Worm (Caenorhabditis elegans) whole organism, L4 larva: ENCODE measurements around the gene clec-64.

Experiments used
- F10B5.3 ChIP-seq: sonication (generic microtip); optimal IDR thresholded peaks from 2 replicates; lab custom pipeline; 2016; ENCODE audit warnings: mild to moderate bottlenecking, missing genetic modification characterization, missing compliant biosample characterization
- Y105C5A.15 ChIP-seq: fragments of 200-800 bp; sonication (Bioruptor generic); IDR thresholded peaks from 2 replicates; pipeline ENCODE4 v1.3.6; 2022; ENCODE audit warnings: missing genetic modification characterization, missing compliant biosample characterization
- Y48G9A.11 ChIP-seq: fragments of 200-800 bp; sonication (Bioruptor generic); IDR thresholded peaks from 2 replicates; pipeline ENCODE4 v1.3.6; 2022; ENCODE audit warnings: missing genetic modification reagents, missing genetic modification characterization, missing compliant biosample characterization
- ZK337.2 ChIP-seq: fragments of 200-800 bp; sonication (Bioruptor generic); IDR thresholded peaks from 2 replicates; pipeline ENCODE4 v1.3.6; 2022; ENCODE audit warnings: missing genetic modification reagents, missing genetic modification characterization, missing compliant biosample characterization
- aha-1 ChIP-seq: fragments of 150-350 bp; peaks from one replicate; lab custom pipeline; 2014; ENCODE audit warnings: missing biosample characterization, missing genetic modification characterization
- ama-1 ChIP-seq: fragments of 150-350 bp; optimal IDR thresholded peaks from 2 replicates; lab custom pipeline; 2014; ENCODE audit warnings: inconsistent platforms, mixed read lengths
- arid-1 ChIP-seq: fragments of 200-800 bp; sonication (Bioruptor generic); conservative IDR thresholded peaks from 2 replicates; pipeline ENCODE4 v1.3.6; 2022; ENCODE audit warnings: missing genetic modification reagents, missing genetic modification characterization, missing compliant biosample characterization
- ceh-44 ChIP-seq: fragments of 200-800 bp; sonication (Bioruptor generic); IDR thresholded peaks from 2 replicates; pipeline ENCODE4 v1.3.6; 2022; ENCODE audit warnings: missing genetic modification reagents, missing genetic modification characterization, missing compliant biosample characterization
- ces-1 ChIP-seq: fragments of 150-350 bp; sonication (generic microtip); optimal IDR thresholded peaks from 4 replicates; lab custom pipeline; 2014; ENCODE audit warnings: missing biosample characterization, missing genetic modification reagents, missing genetic modification characterization
- ctbp-1 ChIP-seq: fragments of 200-800 bp; sonication (Bioruptor generic); IDR thresholded peaks from 2 replicates; pipeline ENCODE4 v1.3.6; 2022; ENCODE audit warnings: missing genetic modification reagents, missing genetic modification characterization, missing compliant biosample characterization
- daf-16 ChIP-seq, 3 experiments: sonication (generic microtip); optimal IDR thresholded peaks; 2 replicates each; lab custom pipeline; 2016 to 2017; ENCODE audit warnings: missing genetic modification characterization in 3 of 3, missing genetic modification reagents in 3 of 3, mild to moderate bottlenecking in 2 of 3, missing compliant biosample characterization in 2 of 3, missing biosample characterization in 1 of 3, moderate library complexity in 1 of 3
- daf-19 ChIP-seq: fragments of 200-800 bp; sonication (Bioruptor generic); conservative IDR thresholded peaks from 2 replicates; pipeline ENCODE4 v1.3.6; 2022; ENCODE audit warnings: missing genetic modification characterization, missing compliant biosample characterization
- dmd-6 ChIP-seq: fragments of 200-800 bp; sonication (Bioruptor generic); IDR thresholded peaks from 2 replicates; pipeline ENCODE4 v1.3.6; 2022; ENCODE audit warnings: missing genetic modification reagents, missing genetic modification characterization, missing compliant biosample characterization
- dmd-8 ChIP-seq: fragments of 200-800 bp; sonication (Bioruptor generic); IDR thresholded peaks from 2 replicates; pipeline ENCODE4 v1.3.6; 2022; ENCODE audit warnings: missing genetic modification characterization, missing compliant biosample characterization
- dmd-9 ChIP-seq: fragments of 200-800 bp; sonication (Bioruptor generic); IDR thresholded peaks from 2 replicates; pipeline ENCODE4 v1.3.6; 2022; ENCODE audit warnings: missing genetic modification reagents, missing genetic modification characterization, missing compliant biosample characterization
- dpl-1 ChIP-seq: fragments of 150-350 bp; optimal IDR thresholded peaks from 2 replicates; lab custom pipeline; 2014; ENCODE audit warnings: missing biosample characterization, missing genetic modification reagents, missing genetic modification characterization
- duxl-1 ChIP-seq: sonication (generic microtip); optimal IDR thresholded peaks from 2 replicates; lab custom pipeline; 2016; ENCODE audit warnings: mild to moderate bottlenecking, missing genetic modification characterization, moderate library complexity, missing compliant biosample characterization; ENCODE audit not compliant: poor library complexity
- dve-1 ChIP-seq: sonication (generic microtip); optimal IDR thresholded peaks from 2 replicates; lab custom pipeline; 2017; ENCODE audit warnings: antibody characterized with exemption, mild to moderate bottlenecking, missing genetic modification characterization, missing compliant biosample characterization; ENCODE audit not compliant: insufficient read depth
- egl-43 ChIP-seq: fragments of 200-800 bp; sonication (Bioruptor generic); IDR thresholded peaks from 2 replicates; pipeline ENCODE4 v1.3.6; 2022; ENCODE audit warnings: missing genetic modification reagents, missing genetic modification characterization, missing compliant biosample characterization
- fos-1 ChIP-seq: fragments of 150-350 bp; optimal IDR thresholded peaks from 2 replicates; lab custom pipeline; 2014; ENCODE audit warnings: missing biosample characterization, missing genetic modification characterization
- hif-1 ChIP-seq, 2 experiments: sonication (generic microtip); optimal IDR thresholded peaks; 2 replicates each; lab custom pipeline; 2016 to 2017; ENCODE audit warnings: missing compliant biosample characterization in 2 of 2, missing genetic modification characterization in 2 of 2, missing genetic modification reagents in 2 of 2, missing genotype in 2 of 2, mild to moderate bottlenecking in 1 of 2
- lim-7 ChIP-seq: fragments of 200-800 bp; sonication (Bioruptor generic); IDR thresholded peaks from 2 replicates; pipeline ENCODE4 v1.3.6; 2022; ENCODE audit warnings: missing genetic modification characterization, missing compliant biosample characterization
- lin-1 ChIP-seq: fragments of 200-800 bp; sonication (Bioruptor generic); IDR thresholded peaks from 2 replicates; pipeline ENCODE4 v1.3.6; 2022; ENCODE audit warnings: missing genetic modification reagents, missing genetic modification characterization, missing compliant biosample characterization
- lin-13 ChIP-seq: fragments of 150-350 bp; optimal IDR thresholded peaks from 2 replicates; lab custom pipeline; 2014; ENCODE audit warnings: missing biosample characterization, missing genetic modification reagents, missing genetic modification characterization
- lin-15B ChIP-seq: fragments of 150-350 bp; sonication (generic microtip); optimal IDR thresholded peaks from 3 replicates; lab custom pipeline; 2014; ENCODE audit warnings: missing biosample characterization, missing genetic modification characterization
- lin-39 ChIP-seq: fragments of 150-350 bp; optimal IDR thresholded peaks from 2 replicates; lab custom pipeline; 2014; ENCODE audit warnings: missing biosample characterization, missing genetic modification reagents, missing genetic modification characterization
- lir-3 ChIP-seq: sonication (generic microtip); optimal IDR thresholded peaks from 2 replicates; lab custom pipeline; 2016; ENCODE audit warnings: mild to moderate bottlenecking, missing genetic modification characterization, missing compliant biosample characterization
- lsy-2 ChIP-seq, 2 experiments: fragments of 150-350 bp in 1 of 2; sonication (generic microtip) in 1 of 2; optimal IDR thresholded peaks; 2 replicates each; lab custom pipeline; 2014 to 2017; ENCODE audit warnings: missing biosample characterization in 2 of 2, missing genetic modification characterization in 2 of 2
- madf-5 ChIP-seq, 2 experiments: fragments of 200-800 bp; sonication (Bioruptor generic); IDR thresholded peaks; 2 replicates each; pipeline ENCODE4 v1.3.6; 2022; ENCODE audit warnings: missing compliant biosample characterization in 2 of 2, missing genetic modification characterization in 2 of 2
- mes-2 ChIP-seq: sonication (generic microtip); optimal IDR thresholded peaks from 2 replicates; lab custom pipeline; 2016; ENCODE audit warnings: missing genotype, mild to moderate bottlenecking, missing genetic modification characterization, missing compliant biosample characterization; ENCODE audit not compliant: poor library complexity, severe bottlenecking
- mxl-2 ChIP-seq: fragments of 200-800 bp; sonication (Bioruptor generic); conservative IDR thresholded peaks from 2 replicates; pipeline ENCODE4 v1.3.6; 2022; ENCODE audit warnings: missing genetic modification reagents, missing genetic modification characterization, missing compliant biosample characterization
- mxl-3 ChIP-seq: fragments of 200-800 bp; sonication (Bioruptor generic); optimal IDR thresholded peaks from 2 replicates; lab custom pipeline; 2018; ENCODE audit warnings: mild to moderate bottlenecking, missing genetic modification characterization, missing compliant biosample characterization
- nhr-11 ChIP-seq: fragments of 150-350 bp; optimal IDR thresholded peaks from 2 replicates; lab custom pipeline; 2014; ENCODE audit warnings: missing biosample characterization, missing genetic modification characterization
- nhr-111 ChIP-seq: fragments of 200-800 bp; sonication (Bioruptor generic); optimal IDR thresholded peaks from 2 replicates; lab custom pipeline; 2018; ENCODE audit warnings: mild to moderate bottlenecking, missing genetic modification characterization, missing compliant biosample characterization
- nhr-237 ChIP-seq: sonication (generic microtip); optimal IDR thresholded peaks from 2 replicates; lab custom pipeline; 2017; ENCODE audit warnings: missing biosample characterization, missing genetic modification characterization
- nhr-6 ChIP-seq: fragments of 150-350 bp; optimal IDR thresholded peaks from 2 replicates; lab custom pipeline; 2014; ENCODE audit warnings: missing biosample characterization, missing genetic modification characterization
- pqm-1 ChIP-seq: sonication (generic microtip); optimal IDR thresholded peaks from 2 replicates; lab custom pipeline; 2017; ENCODE audit warnings: missing biosample characterization, missing genetic modification characterization
- saeg-2 ChIP-seq: fragments of 200-800 bp; sonication (Bioruptor generic); IDR thresholded peaks from 2 replicates; pipeline ENCODE4 v1.3.6; 2022; ENCODE audit warnings: missing genetic modification reagents, missing genetic modification characterization, missing compliant biosample characterization
- skn-1 ChIP-seq: fragments of 150-350 bp; optimal IDR thresholded peaks from 2 replicates; lab custom pipeline; 2014; ENCODE audit warnings: missing biosample characterization, missing genetic modification characterization
- unc-62 ChIP-seq, 3 experiments: fragments of 150-350 bp in 1 of 3; sonication (generic microtip); optimal IDR thresholded peaks in 2 of 3; peaks in 1 of 3; 1 replicate in 1 of 3; 2 replicates in 2 of 3; lab custom pipeline; 2014 to 2017; ENCODE audit warnings: missing biosample characterization in 3 of 3, missing genetic modification characterization in 3 of 3, missing genetic modification reagents in 3 of 3, missing genotype in 1 of 3
- zfp-3 ChIP-seq: fragments of 200-800 bp; sonication (Bioruptor generic); conservative IDR thresholded peaks from 2 replicates; pipeline ENCODE4 v1.3.6; 2022; ENCODE audit warnings: missing genetic modification reagents, missing genetic modification characterization, missing compliant biosample characterization
- zip-11 ChIP-seq: fragments of 200-800 bp; sonication (Bioruptor generic); IDR thresholded peaks from 2 replicates; pipeline ENCODE4 v1.3.6; 2022; ENCODE audit warnings: missing genetic modification characterization, missing compliant biosample characterization
- zip-2 ChIP-seq: fragments of 150-350 bp; optimal IDR thresholded peaks from 2 replicates; lab custom pipeline; 2014; ENCODE audit warnings: missing biosample characterization, missing genetic modification characterization
- ztf-7 ChIP-seq: fragments of 150-350 bp; optimal IDR thresholded peaks from 2 replicates; lab custom pipeline; 2014; ENCODE audit warnings: missing biosample characterization, missing genetic modification characterization

clec-64 gene

DNA sequence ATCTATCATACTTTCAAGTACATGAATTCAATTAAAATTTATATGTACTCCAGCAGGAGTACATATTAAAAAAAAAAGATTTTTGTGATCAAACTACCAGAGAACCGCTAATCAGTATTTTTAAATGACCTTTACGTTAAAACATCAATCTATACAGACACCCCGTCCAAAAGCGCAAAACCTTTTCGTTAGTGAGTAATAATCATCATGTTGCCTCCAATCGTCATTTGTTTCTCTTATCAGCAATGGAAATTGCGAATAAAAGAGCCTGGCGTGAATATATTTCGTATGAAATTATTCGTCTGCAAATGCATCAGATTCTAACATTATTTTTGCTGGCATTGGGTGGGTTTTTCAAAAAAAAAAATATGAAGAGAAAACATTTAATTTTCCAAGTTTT is 6.1 kb downstream of the clec-64 start, which contains the start of gene clec-66:
Gene clec-66, plus strand, starts transcription at position 225 of the 400 bp plus-strand sequence.
- TF ChIP-seq duxl-1 (tag; lab: Kevin White, UChicago) (no peak), pqm-1 (tag; lab: Kevin White, UChicago) (peak; percentile 67), hif-1 (tag; optimal IDR thresholded peaks at IDR 0.05; lab: Kevin White, UChicago) (no peak), ama-1 (no peak), nhr-6 (tag; lab: Kevin White, UChicago) (peak; percentile 30), dmd-6 (GFP tag; lab: Robert Waterston, UW) (peak; percentile 47; the same call in 1 of the 2 replicates), nhr-111 (GFP tag; lab: Kevin White, UChicago) (no peak)

DNA sequence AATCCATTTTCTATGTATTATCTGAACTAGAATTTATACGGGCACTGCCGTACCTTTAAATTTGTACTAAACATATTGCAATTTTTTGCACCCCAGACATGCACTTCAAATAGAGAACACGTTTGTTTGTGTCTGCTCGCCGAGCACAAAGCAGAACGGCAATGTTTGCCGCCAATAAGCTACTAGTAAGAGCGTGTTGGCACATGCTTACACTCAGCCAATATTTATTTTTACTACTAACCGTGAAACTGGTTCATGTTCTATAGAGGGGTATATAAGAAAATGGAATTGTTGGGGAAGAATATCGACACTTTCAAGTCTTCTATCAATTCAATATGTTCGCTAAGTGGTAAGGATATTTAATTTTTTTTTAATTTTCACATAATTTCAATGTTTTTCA is 9.0 kb downstream of the clec-64 start, which contains the start of gene nspb-11:
Gene nspb-11, plus strand, starts transcription at position 301 of the 400 bp plus-strand sequence.
- peak in 1 of 2 experiments; percentile 13 for TF ChIP-seq unc-62 (GFP tag; optimal IDR thresholded peaks at IDR 0.05 in 1 of 2; lab: Kevin White, UChicago)
- no peak for TF ChIP-seq unc-62 (tag; optimal IDR thresholded peaks at IDR 0.05; lab: Kevin White, UChicago)
- TF ChIP-seq dmd-9, result no peak
- no peak for TF ChIP-seq lin-1
- TF ChIP-seq lin-13 (GFP tag; lab: Kevin White, UChicago), result no peak

DNA sequence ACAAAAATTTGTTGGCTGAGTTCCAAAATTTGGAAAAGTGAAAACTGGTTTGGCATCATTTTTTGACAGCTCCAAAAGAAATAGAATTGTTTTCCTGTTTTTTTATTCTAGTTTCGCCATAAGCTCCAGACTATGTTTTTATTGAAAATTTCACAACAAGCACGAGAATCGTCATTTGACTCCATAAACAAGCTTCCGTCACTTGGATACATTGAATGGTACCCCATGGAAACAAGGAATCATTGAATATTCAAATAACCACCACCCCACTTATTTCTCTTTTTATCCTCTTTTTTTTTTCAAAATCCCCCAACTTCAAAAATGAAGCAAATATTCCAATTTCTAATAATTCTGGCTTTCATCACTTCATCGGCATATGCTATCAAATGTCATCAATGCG is 10.7 kb downstream of the clec-64 start, which contains the start of gene ddn-2:
Gene ddn-2, plus strand, starts transcription at position 301 of the 400 bp plus-strand sequence.
- TF ChIP-seq Y105C5A.15 (GFP tag; lab: Robert Waterston, UW) (no peak), lin-39 (tag; lab: Kevin White, UChicago) (no peak), fos-1 (no peak), saeg-2 (GFP tag; lab: Robert Waterston, UW) (no peak), duxl-1 (tag; lab: Kevin White, UChicago) (no peak), zip-11 (GFP tag; lab: Robert Waterston, UW) (no peak), nhr-237 (no peak), mxl-2 (GFP tag; lab: Robert Waterston, UW) (no peak), ztf-7 (tag; lab: Kevin White, UChicago) (no peak), lin-15B (no peak), mxl-3 (no peak), dmd-6 (GFP tag; lab: Robert Waterston, UW) (no peak), daf-19 (GFP tag; lab: Robert Waterston, UW) (no peak), dmd-8 (GFP tag; lab: Robert Waterston, UW) (no peak), F10B5.3 (tag; lab: Kevin White, UChicago) (no peak), lir-3 (no peak), skn-1 (no peak), ctbp-1 (GFP tag; lab: Robert Waterston, UW) (no peak), madf-5 (GFP tag; IDR thresholded peaks at IDR 0.05; lab: Robert Waterston, UW) (no peak), egl-43 (GFP tag; lab: Robert Waterston, UW) (no peak)

DNA sequence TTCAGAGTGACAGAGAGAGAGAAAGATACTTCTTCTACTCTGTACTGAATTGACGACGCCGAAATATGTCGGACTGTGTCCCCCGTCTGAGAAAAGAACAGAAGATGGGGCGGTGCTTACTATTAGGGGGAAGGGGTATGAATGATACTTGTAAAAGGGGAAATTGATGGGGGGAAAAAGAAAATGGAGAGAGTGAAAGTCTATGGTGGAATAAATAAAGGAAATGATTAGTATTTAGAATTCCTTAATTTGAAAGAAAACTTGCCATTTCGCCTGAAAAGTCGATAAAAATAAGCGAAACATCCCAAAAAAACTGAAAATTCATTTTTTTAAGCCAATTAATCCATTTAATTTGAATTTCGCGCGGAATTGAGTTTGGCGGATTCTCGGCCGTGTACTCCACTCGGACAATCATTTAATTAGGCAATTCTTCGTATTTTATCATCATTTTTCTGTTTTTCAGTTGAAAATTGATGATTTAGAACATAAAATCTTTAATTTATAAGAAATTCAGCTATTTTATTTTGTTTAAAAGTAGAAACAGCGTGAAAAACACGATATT is 16.6 kb downstream of the clec-64 start, which contains the start of gene F35C5.12:
Gene F35C5.12, minus strand, starts transcription at position 51 of the 562 bp plus-strand sequence.
- TF ChIP-seq zfp-3 (GFP tag; lab: Robert Waterston, UW), result no peak
- TF ChIP-seq ceh-44 (GFP tag; lab: Robert Waterston, UW), result 0 out of 2 replicates have a peak, but pooled peaks have one; percentile 34
- no peak for TF ChIP-seq daf-16 (GFP tag; optimal IDR thresholded peaks at IDR 0.05; lab: Kevin White, UChicago)
- no peak for TF ChIP-seq daf-16 (tag; optimal IDR thresholded peaks at IDR 0.05; lab: Kevin White, UChicago)
- no peak for TF ChIP-seq nhr-11 (tag; lab: Kevin White, UChicago)
- no peak for TF ChIP-seq zip-2 (tag; lab: Kevin White, UChicago)
- peak; percentile 85 for TF ChIP-seq Y48G9A.11
- TF ChIP-seq nhr-237, result no peak
- peak; percentile 93 for TF ChIP-seq dpl-1 (GFP tag; lab: Kevin White, UChicago)
- TF ChIP-seq aha-1 (tag; lab: Kevin White, UChicago), result peak; percentile 66
- no peak for TF ChIP-seq lim-7 (GFP tag; lab: Robert Waterston, UW)
- 0 out of 2 replicates have a peak, but pooled peaks have one; percentile 44 for TF ChIP-seq dmd-9
- peak; percentile 12 for TF ChIP-seq dve-1 (tag; lab: Kevin White, UChicago)
- peak; percentile 50; the same call in 1 of the 2 replicates for TF ChIP-seq ZK337.2 (GFP tag; lab: Robert Waterston, UW)
- no peak for TF ChIP-seq lin-1
- no peak for TF ChIP-seq lin-13 (GFP tag; lab: Kevin White, UChicago)
- TF ChIP-seq ces-1 (GFP tag; lab: Kevin White, UChicago), result no peak
- peak; percentile 96 for TF ChIP-seq mes-2 (tag; lab: Kevin White, UChicago)
- no peak for TF ChIP-seq arid-1 (GFP tag; lab: Robert Waterston, UW)
- TF ChIP-seq lsy-2 (tag; optimal IDR thresholded peaks at IDR 0.05; lab: Kevin White, UChicago), result no peak
- TF ChIP-seq nhr-6 (tag; lab: Kevin White, UChicago), result no peak
- TF ChIP-seq hif-1 (tag; optimal IDR thresholded peaks at IDR 0.05; lab: Kevin White, UChicago), result peak in 1 of 2 experiments; percentile 57
